Worm (Caenorhabditis elegans): ENCODE measurements around the gene fnip-2.
"Not testable (repeated sequence)": the region's sequence is repeated elsewhere in the genome, so short reads cannot be mapped to it uniquely, and the experiment has no call there.

Gene fnip-2

ce11 chrIV:2242349-2243088 lies 19.9 kb downstream of the fnip-2 start, which contains the start of the genes M70.3 and M70.2:
TSS of gene M70.3 (minus strand) at chrIV:2242449.
TSS of gene M70.2 (plus strand) at chrIV:2243038.
- TF ChIP-seq Y105C5A.15 (GFP tag; IDR thresholded peaks at IDR 0.05) (no peak), nhr-237 (tag; optimal IDR thresholded peaks at IDR 0.05) (no peak), dmd-6 (GFP tag; IDR thresholded peaks at IDR 0.05) (no peak)

DNA sequence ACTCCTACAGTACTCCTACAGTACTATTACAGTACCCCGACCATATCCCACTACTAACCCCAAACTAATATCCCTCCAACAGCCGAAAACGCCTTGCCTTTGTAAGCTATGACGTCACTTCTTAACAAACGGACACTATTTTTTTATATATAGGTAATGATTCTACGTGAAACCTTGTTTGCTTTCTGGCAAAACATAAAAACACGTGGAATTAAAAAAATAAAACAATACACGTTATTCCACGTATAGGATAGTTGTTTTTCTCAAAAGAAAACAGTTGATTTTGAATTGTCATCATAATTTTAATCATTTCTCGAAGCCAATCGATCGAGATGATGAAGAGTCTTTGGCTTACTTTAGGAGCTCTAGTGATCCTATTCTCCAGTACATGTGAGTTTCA lies 22.9 kb downstream of the fnip-2 start, which contains the start of gene M70.1:
Gene M70.1 (plus strand): TSS at position 301 of the 400 bp plus-strand sequence.
- TF ChIP-seq ZK337.2 (GFP tag; IDR thresholded peaks at IDR 0.05); lin-15B (tag; optimal IDR thresholded peaks at IDR 0.05); unc-62 (GFP tag; optimal IDR thresholded peaks at IDR 0.05 in 1 of 2); unc-62 (tag; optimal IDR thresholded peaks at IDR 0.05): not testable (repeated sequence)

DNA sequence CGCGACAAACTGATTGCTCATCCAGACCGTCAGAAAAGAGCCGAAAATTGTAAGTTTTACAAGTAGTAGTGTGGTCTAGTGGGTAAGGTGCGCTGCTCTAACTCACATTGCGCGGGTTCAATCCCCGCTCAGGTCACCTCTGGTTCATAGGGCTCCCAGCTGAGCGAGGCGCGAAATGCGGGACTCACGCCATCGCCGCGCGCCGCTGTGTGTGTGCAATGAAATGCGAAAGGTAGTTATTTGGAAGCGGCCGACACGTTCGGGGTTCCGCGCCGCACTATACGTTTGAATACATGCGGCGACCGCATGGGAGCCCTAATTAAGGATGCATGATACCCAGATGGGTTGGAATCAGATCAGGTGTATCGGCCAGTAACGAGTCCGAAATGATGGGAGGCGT lies 23.5 kb downstream of the fnip-2 start:
- TF ChIP-seq fkh-10 (GFP tag; optimal IDR thresholded peaks at IDR 0.05): no peak
- no peak for TF ChIP-seq zfp-3 (GFP tag; conservative IDR thresholded peaks at IDR 0.05)
- no peak for TF ChIP-seq ces-1 (GFP tag; optimal IDR thresholded peaks at IDR 0.05)
- no peak for TF ChIP-seq nhr-11 (tag; optimal IDR thresholded peaks at IDR 0.05)
- no peak for TF ChIP-seq zag-1 (tag; optimal IDR thresholded peaks at IDR 0.05)
- TF ChIP-seq arid-1 (GFP tag; conservative IDR thresholded peaks at IDR 0.05): no peak
- TF ChIP-seq dmd-8 (GFP tag; IDR thresholded peaks at IDR 0.05): no peak
- no peak for TF ChIP-seq T26A8.4 (GFP tag; IDR thresholded peaks at IDR 0.05)
- no peak for TF ChIP-seq zfp-2 (tag; optimal IDR thresholded peaks at IDR 0.05)
- 0 out of 2 replicates have a peak, but pooled peaks have one; percentile 34 for TF ChIP-seq D1046.2 (GFP tag; IDR thresholded peaks at IDR 0.05)
- TF ChIP-seq nhr-42 (GFP tag; IDR thresholded peaks at IDR 0.05): no peak
- TF ChIP-seq lin-1 (GFP tag; IDR thresholded peaks at IDR 0.05): no peak
- no peak for TF ChIP-seq cey-2 (tag; optimal IDR thresholded peaks at IDR 0.05; ENCODE audit: borderline replicate concordance, insufficient read depth)
- peak; percentile 46 for TF ChIP-seq lin-38 (GFP tag; IDR thresholded peaks at IDR 0.05)
- peak; percentile 17 for TF ChIP-seq mxl-3 (GFP tag; optimal IDR thresholded peaks at IDR 0.05)
- no peak for TF ChIP-seq ceh-44 (GFP tag; IDR thresholded peaks at IDR 0.05)
- TF ChIP-seq spr-3 (GFP tag; optimal IDR thresholded peaks at IDR 0.05): no peak
- 0 out of 2 replicates have a peak, but pooled peaks have one; percentile 27 for TF ChIP-seq F44E2.7 (GFP tag; IDR thresholded peaks at IDR 0.05)
- no peak for TF ChIP-seq fos-1 (tag; optimal IDR thresholded peaks at IDR 0.05)
- TF ChIP-seq nhr-111 (GFP tag; optimal IDR thresholded peaks at IDR 0.05): no peak
- TF ChIP-seq lin-13 (GFP tag; optimal IDR thresholded peaks at IDR 0.05): no peak
- TF ChIP-seq aly-2 (tag; optimal IDR thresholded peaks at IDR 0.05): no peak
- no peak for TF ChIP-seq Y5F2A.4 (GFP tag; optimal IDR thresholded peaks at IDR 0.05)
- TF ChIP-seq R02D3.7 (tag; optimal IDR thresholded peaks at IDR 0.05): no peak
- peak; percentile 53 for TF ChIP-seq aha-1 (tag)
- 0 out of 2 replicates have a peak, but pooled peaks have one; percentile 55 for TF ChIP-seq F26F4.8 (GFP tag; conservative IDR thresholded peaks at IDR 0.05)
- TF ChIP-seq daf-16 (GFP tag; optimal IDR thresholded peaks at IDR 0.05): no peak
- TF ChIP-seq daf-16 (tag; optimal IDR thresholded peaks at IDR 0.05): no peak
- 0 out of 2 replicates have a peak, but pooled peaks have one; percentile 33 for TF ChIP-seq snpc-1.2 (GFP tag; IDR thresholded peaks at IDR 0.05)
- TF ChIP-seq ceh-20 (GFP tag; IDR thresholded peaks at IDR 0.05): no peak
- no peak for TF ChIP-seq dve-1 (tag; optimal IDR thresholded peaks at IDR 0.05; ENCODE audit: insufficient read depth)
- no peak for TF ChIP-seq daf-8 (GFP tag; IDR thresholded peaks at IDR 0.05)
- TF ChIP-seq vab-7 (GFP tag; IDR thresholded peaks at IDR 0.05): no peak
- TF ChIP-seq egl-43 (GFP tag; IDR thresholded peaks at IDR 0.05): peak; percentile 64; the same call in 1 of the 2 replicates
- peak; percentile 76 for TF ChIP-seq set-16 (GFP tag; IDR thresholded peaks at IDR 0.05)

Measured in whole organism, L4 larva.